Worm (Caenorhabditis elegans): ENCODE measurements around the gene F53B1.2.

DNA sequence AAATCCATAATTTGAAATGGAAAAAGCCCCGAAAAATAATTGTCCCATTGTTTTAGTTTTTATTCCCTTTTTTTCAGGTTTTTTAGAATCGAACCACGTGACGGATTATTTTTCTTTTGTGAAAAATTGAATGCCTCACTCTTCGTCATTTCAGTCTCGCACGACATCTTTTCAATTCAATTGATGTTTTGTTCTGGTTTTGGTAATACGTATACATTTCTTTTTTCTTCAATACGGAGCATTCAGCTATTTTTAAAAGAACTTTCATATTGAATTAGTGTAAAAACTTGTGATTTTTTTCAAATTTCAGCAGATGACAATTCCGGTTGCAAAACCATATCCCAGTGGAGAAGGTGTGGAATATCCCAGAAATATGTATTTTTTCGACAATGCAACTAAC, 44.1 kb upstream of the F53B1.2 start, which contains the start of gene F49H12.7:
- TF ChIP-seq ztf-11 (tag; optimal IDR thresholded peaks at IDR 0.05) (no peak), pha-4 (tag; optimal IDR thresholded peaks at IDR 0.05) (no peak), fkh-10 (GFP tag; optimal IDR thresholded peaks at IDR 0.05) (no peak), lin-39 (tag; optimal IDR thresholded peaks at IDR 0.05) (no peak), nhr-76 (tag; optimal IDR thresholded peaks at IDR 0.05) (no peak), elt-2 (tag; optimal IDR thresholded peaks at IDR 0.05) (no peak), tbx-2 (tag; optimal IDR thresholded peaks at IDR 0.05) (no peak), nhr-237 (tag; optimal IDR thresholded peaks at IDR 0.05) (no peak), nhr-11 (tag; optimal IDR thresholded peaks at IDR 0.05) (no peak), ama-1 (optimal IDR thresholded peaks at IDR 0.05) (no peak)
